Fruit fly (Drosophila melanogaster) whole organism, embryonic: ENCODE results near the gene GABPI.

Source experiments
- Abd-B ChIP-seq: fragments of 200-800 bp; sonication (Bioruptor generic); optimal IDR thresholded peaks from 2 replicates; lab custom pipeline; 2018; ENCODE audit warnings: missing biosample characterization, mild to moderate bottlenecking, missing genetic modification characterization, moderate library complexity
- CG11093 ChIP-seq: fragments of 200-800 bp; sonication (Bioruptor generic); IDR thresholded peaks from 3 replicates; pipeline ENCODE4 v1.3.6; 2022; ENCODE audit warnings: missing biosample characterization, missing genetic modification characterization
- CG12155 ChIP-seq: fragments of 200-800 bp; sonication (Bioruptor generic); optimal IDR thresholded peaks from 3 replicates; lab custom pipeline; 2016; ENCODE audit warnings: missing biosample characterization, missing genetic modification characterization
- CG13123 ChIP-seq: fragments of 200-800 bp; sonication (Bioruptor generic); optimal IDR thresholded peaks from 2 replicates; lab custom pipeline; 2016; ENCODE audit warnings: missing biosample characterization, missing genetic modification characterization
- CG13894 ChIP-seq: fragments of 200-800 bp; sonication (Bioruptor generic); optimal IDR thresholded peaks from 3 replicates; lab custom pipeline; 2018; ENCODE audit warnings: missing biosample characterization, mild to moderate bottlenecking, missing genetic modification characterization, moderate library complexity
- CG14710 ChIP-seq: fragments of 200-800 bp; sonication (Bioruptor generic); optimal IDR thresholded peaks from 3 replicates; lab custom pipeline; 2019; ENCODE audit warnings: missing biosample characterization, mild to moderate bottlenecking, missing genetic modification characterization, moderate library complexity
- CG14860 ChIP-seq: fragments of 200-800 bp; sonication (Bioruptor generic); IDR thresholded peaks from 3 replicates; pipeline ENCODE4 v1.3.6; 2022; ENCODE audit warnings: missing biosample characterization, missing genetic modification characterization; ENCODE audit not compliant: partially characterized antibody
- CG18599 ChIP-seq: fragments of 200-800 bp; sonication (Bioruptor generic); optimal IDR thresholded peaks from 3 replicates; lab custom pipeline; 2017; ENCODE audit warnings: missing biosample characterization, missing genetic modification characterization, mild to moderate bottlenecking, moderate library complexity, missing genetic modification reagents
- CG3407 ChIP-seq: fragments of 200-800 bp; sonication (Bioruptor generic); optimal IDR thresholded peaks from 2 replicates; lab custom pipeline; 2018; ENCODE audit warnings: missing biosample characterization, mild to moderate bottlenecking, missing genetic modification characterization
- CG34376 ChIP-seq: fragments of 200-800 bp; sonication (Bioruptor generic); optimal IDR thresholded peaks from 2 replicates; lab custom pipeline; 2018; ENCODE audit warnings: missing biosample characterization, mild to moderate bottlenecking, missing genetic modification characterization
- CG4617 ChIP-seq: fragments of 200-800 bp; sonication (Bioruptor generic); optimal IDR thresholded peaks from 3 replicates; lab custom pipeline; 2016; ENCODE audit warnings: missing biosample characterization, missing genetic modification characterization, borderline replicate concordance
- CG9727 ChIP-seq: fragments of 200-800 bp; sonication (Bioruptor generic); optimal IDR thresholded peaks from 3 replicates; lab custom pipeline; 2017; ENCODE audit warnings: missing biosample characterization, mild to moderate bottlenecking, missing genetic modification characterization
- CG9817 ChIP-seq: fragments of 200-800 bp; sonication (Bioruptor generic); optimal IDR thresholded peaks from 2 replicates; lab custom pipeline; 2018; ENCODE audit warnings: missing biosample characterization, mild to moderate bottlenecking, missing genetic modification characterization, moderate library complexity
- CG9932 ChIP-seq: fragments of 200-800 bp; sonication (Bioruptor generic); IDR thresholded peaks from 2 replicates; pipeline ENCODE4 v1.3.6; 2022; ENCODE audit warnings: missing biosample characterization, missing genetic modification characterization
- CrebB ChIP-seq: fragments of 200-800 bp; sonication (Bioruptor generic); optimal IDR thresholded peaks from 3 replicates; lab custom pipeline; 2018; ENCODE audit warnings: missing biosample characterization, mild to moderate bottlenecking, missing genetic modification characterization
- Deaf1 ChIP-seq: fragments of 200-800 bp; optimal IDR thresholded peaks from 3 replicates; lab custom pipeline; 2019; ENCODE audit warnings: missing biosample characterization, mild to moderate bottlenecking, missing genetic modification characterization, moderate library complexity
- Dp ChIP-seq: fragments of 200-800 bp; sonication (Bioruptor generic); optimal IDR thresholded peaks from 2 replicates; lab custom pipeline; 2018; ENCODE audit warnings: missing biosample characterization, mild to moderate bottlenecking, missing genetic modification characterization, moderate library complexity
- ERR ChIP-seq: fragments of 200-800 bp; sonication (Bioruptor generic); optimal IDR thresholded peaks from 2 replicates; lab custom pipeline; 2016; ENCODE audit warnings: missing biosample characterization, missing genetic modification characterization
- Fer1 ChIP-seq: fragments of 200-800 bp; sonication (Bioruptor generic); optimal IDR thresholded peaks from 2 replicates; lab custom pipeline; 2017; ENCODE audit warnings: missing biosample characterization, mild to moderate bottlenecking, missing genetic modification characterization
- HHEX ChIP-seq: fragments of 200-800 bp; sonication (Bioruptor generic); optimal IDR thresholded peaks from 3 replicates; lab custom pipeline; 2017; ENCODE audit warnings: missing biosample characterization, mild to moderate bottlenecking, missing genetic modification characterization, missing genetic modification reagents
- HLH54F ChIP-seq: fragments of 200-800 bp; sonication (Bioruptor generic); optimal IDR thresholded peaks from 3 replicates; lab custom pipeline; 2016; ENCODE audit warnings: missing biosample characterization, missing genetic modification characterization
- HmgZ ChIP-seq: fragments of 200-800 bp; sonication (Bioruptor generic); optimal IDR thresholded peaks from 2 replicates; lab custom pipeline; 2018; ENCODE audit warnings: missing biosample characterization, mild to moderate bottlenecking, missing genetic modification characterization
- Hmx ChIP-seq: fragments of 200-800 bp; sonication (Bioruptor generic); optimal IDR thresholded peaks from 2 replicates; lab custom pipeline; 2016; ENCODE audit warnings: missing biosample characterization, missing genetic modification characterization
- Hr51 ChIP-seq, 2 experiments: fragments of 200-800 bp; sonication (Bioruptor generic); optimal IDR thresholded peaks; 2 replicates in 1 of 2; 3 replicates in 1 of 2; lab custom pipeline; 2016 to 2018; ENCODE audit warnings: missing biosample characterization in 2 of 2, missing genetic modification characterization in 2 of 2, mild to moderate bottlenecking in 1 of 2, moderate library complexity in 1 of 2
- Max ChIP-seq: fragments of 200-800 bp; sonication (Bioruptor generic); optimal IDR thresholded peaks from 2 replicates; lab custom pipeline; 2016; ENCODE audit warnings: missing biosample characterization, mild to moderate bottlenecking, missing genetic modification characterization
- Nf-YA ChIP-seq: fragments of 200-800 bp; sonication (Bioruptor generic); IDR thresholded peaks from 2 replicates; pipeline ENCODE4 v1.3.6; 2022; ENCODE audit warnings: missing biosample characterization, missing genetic modification characterization
- Taf1 ChIP-seq: fragments of 200-800 bp; sonication (Bioruptor generic); IDR thresholded peaks from 2 replicates; pipeline ENCODE4 v1.3.6; 2022; ENCODE audit warnings: missing biosample characterization, missing genetic modification characterization
- Vsx1 ChIP-seq: fragments of 200-800 bp; sonication (Bioruptor generic); optimal IDR thresholded peaks from 2 replicates; lab custom pipeline; 2017; ENCODE audit warnings: missing biosample characterization, mild to moderate bottlenecking, missing genetic modification characterization, missing genetic modification reagents
- al ChIP-seq: fragments of 200-800 bp; sonication (Bioruptor generic); IDR thresholded peaks from 2 replicates; pipeline ENCODE4 v1.3.6; 2022; ENCODE audit warnings: missing biosample characterization, missing genetic modification characterization
- ase ChIP-seq: fragments of 200-800 bp; sonication (Bioruptor generic); IDR thresholded peaks from 3 replicates; pipeline ENCODE4 v1.3.6; 2022; ENCODE audit warnings: missing biosample characterization, missing genetic modification characterization
- bigmax ChIP-seq: fragments of 200-800 bp; sonication (Bioruptor generic); optimal IDR thresholded peaks from 2 replicates; lab custom pipeline; 2018; ENCODE audit warnings: missing biosample characterization, mild to moderate bottlenecking, missing genetic modification characterization
- bowl ChIP-seq: fragments of 200-800 bp; sonication (Bioruptor generic); IDR thresholded peaks from 2 replicates; pipeline ENCODE4 v1.3.6; 2022; ENCODE audit warnings: missing biosample characterization, missing genetic modification characterization
- bsh ChIP-seq, 2 experiments: fragments of 200-800 bp; sonication (Bioruptor generic); optimal IDR thresholded peaks; 2 replicates each; lab custom pipeline; 2017 to 2018; ENCODE audit warnings: mild to moderate bottlenecking in 2 of 2, missing biosample characterization in 2 of 2, missing genetic modification characterization in 2 of 2, moderate library complexity in 1 of 2
- caup ChIP-seq: fragments of 200-800 bp; sonication (Bioruptor generic); optimal IDR thresholded peaks from 3 replicates; lab custom pipeline; 2017; ENCODE audit warnings: missing biosample characterization, mild to moderate bottlenecking, missing genetic modification characterization, moderate library complexity; ENCODE audit not compliant: severe bottlenecking
- dimm ChIP-seq: fragments of 200-800 bp; sonication (Bioruptor generic); IDR thresholded peaks from 2 replicates; pipeline ENCODE4 v1.3.6; 2022; ENCODE audit warnings: missing biosample characterization, missing genetic modification characterization
- fd64A ChIP-seq: fragments of 200-800 bp; sonication (Bioruptor generic); optimal IDR thresholded peaks from 3 replicates; lab custom pipeline; 2018; ENCODE audit warnings: missing biosample characterization, mild to moderate bottlenecking, missing genetic modification characterization
- ftz-f1 ChIP-seq: fragments of 200-800 bp; sonication (Bioruptor generic); optimal IDR thresholded peaks from 2 replicates; lab custom pipeline; 2016; ENCODE audit warnings: missing biosample characterization, missing genetic modification characterization
- ind ChIP-seq: fragments of 200-800 bp; sonication (Bioruptor generic); optimal IDR thresholded peaks from 3 replicates; lab custom pipeline; 2016; ENCODE audit warnings: missing biosample characterization, missing genetic modification characterization
- jumu ChIP-seq: fragments of 200-800 bp; sonication (Bioruptor generic); optimal IDR thresholded peaks from 3 replicates; lab custom pipeline; 2016; ENCODE audit warnings: missing biosample characterization, missing genetic modification characterization
- klu ChIP-seq: fragments of 200-800 bp; sonication (Bioruptor generic); IDR thresholded peaks from 2 replicates; pipeline ENCODE4 v1.3.6; 2022; ENCODE audit warnings: missing biosample characterization, missing genetic modification characterization
- nau ChIP-seq: fragments of 200-800 bp; sonication (Bioruptor generic); optimal IDR thresholded peaks from 3 replicates; lab custom pipeline; 2017; ENCODE audit warnings: missing biosample characterization, mild to moderate bottlenecking, missing genetic modification characterization, missing genetic modification reagents
- nerfin-1 ChIP-seq: fragments of 200-800 bp; sonication (Bioruptor generic); optimal IDR thresholded peaks from 3 replicates; lab custom pipeline; 2019; ENCODE audit warnings: missing biosample characterization, mild to moderate bottlenecking, missing genetic modification characterization, moderate library complexity
- odd ChIP-seq: fragments of 200-800 bp; sonication (Bioruptor generic); optimal IDR thresholded peaks from 2 replicates; lab custom pipeline; 2017; ENCODE audit warnings: missing biosample characterization, mild to moderate bottlenecking, missing genetic modification characterization
- sc ChIP-seq, 3 experiments: fragments of >200 bp in 2 of 3; fragments of 200-800 bp in 1 of 3; sonication (Bioruptor generic) in 1 of 3; optimal IDR thresholded peaks; 2 replicates in 2 of 3; 3 replicates in 1 of 3; lab custom pipeline; 2017; ENCODE audit warnings: mild to moderate bottlenecking in 1 of 3, missing biosample characterization in 1 of 3, missing genetic modification characterization in 1 of 3, missing genetic modification reagents in 1 of 3
- sd ChIP-seq: fragments of 200-800 bp; sonication (Bioruptor generic); optimal IDR thresholded peaks from 3 replicates; lab custom pipeline; 2018; ENCODE audit warnings: missing biosample characterization, mild to moderate bottlenecking, missing genetic modification characterization, moderate library complexity
- trh ChIP-seq: fragments of 200-800 bp; sonication (Bioruptor generic); optimal IDR thresholded peaks from 2 replicates; lab custom pipeline; 2016; ENCODE audit warnings: missing biosample characterization, missing genetic modification characterization
- vnd ChIP-seq: fragments of 200-800 bp; sonication (Bioruptor generic); IDR thresholded peaks from 3 replicates; pipeline ENCODE4 v1.3.6; 2022; ENCODE audit warnings: missing biosample characterization, missing genetic modification characterization; ENCODE audit not compliant: partially characterized antibody
- zf30C ChIP-seq: fragments of 200-800 bp; sonication (Bioruptor generic); optimal IDR thresholded peaks from 3 replicates; lab custom pipeline; 2018; ENCODE audit warnings: missing biosample characterization, mild to moderate bottlenecking, missing genetic modification characterization

GABPI gene

DNA sequence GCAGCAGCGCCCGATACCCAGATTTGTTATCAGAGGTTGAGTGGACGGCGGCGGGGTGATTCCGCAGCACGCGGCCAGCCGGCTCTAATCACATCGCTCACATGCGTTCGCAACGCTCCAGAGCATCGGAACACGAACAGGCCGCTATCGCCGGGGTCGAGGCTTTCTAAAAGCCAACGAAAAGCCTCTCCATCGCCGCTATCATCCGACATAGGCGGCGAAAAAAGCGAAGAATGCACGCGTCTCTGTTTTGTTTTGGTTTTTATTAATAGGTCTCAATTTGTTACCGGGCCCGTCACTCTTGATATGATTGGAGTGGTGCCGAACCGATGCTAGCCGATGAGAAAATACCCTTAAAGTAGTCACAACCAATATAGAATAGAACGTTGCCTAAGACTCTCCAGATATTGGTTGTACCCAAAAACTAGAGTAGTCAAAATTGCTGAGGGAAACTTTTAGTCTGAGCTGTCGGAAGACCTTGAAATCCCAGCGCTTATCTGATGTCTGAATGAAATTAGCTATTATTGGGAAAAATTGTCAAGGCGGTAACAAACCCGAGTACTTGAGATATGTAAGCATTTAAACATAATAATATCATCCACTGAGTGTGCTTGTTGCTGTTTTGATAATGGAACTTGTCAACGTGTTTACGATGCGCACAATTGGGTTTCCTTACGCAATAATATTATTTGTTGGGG lies 11.7 kb downstream of the GABPI start, which contains the start of gene CG17261 (continued):
- no peak for TF ChIP-seq CG14860 (GFP tag; lab: Robert Waterston, UW)
- TF ChIP-seq CG14710, result no peak
- peak; percentile 55 for TF ChIP-seq CG9727 (GFP tag; lab: Kevin White, UChicago)
- TF ChIP-seq Abd-B (GFP tag; lab: Kevin White, UChicago), result no peak
- peak; percentile 53 for TF ChIP-seq HmgZ (tag; lab: Kevin White, UChicago)
- TF ChIP-seq Hr51 (GFP tag; optimal IDR thresholded peaks at IDR 0.05; lab: Kevin White, UChicago), result peak; percentile 21 to 35
- peak; percentile 27 for TF ChIP-seq CG12155 (GFP tag; lab: Kevin White, UChicago)
- TF ChIP-seq ind (GFP tag; lab: Kevin White, UChicago), result peak; percentile 42
- TF ChIP-seq zf30C (GFP tag; lab: Kevin White, UChicago), result no peak
- TF ChIP-seq HLH54F (GFP tag; lab: Kevin White, UChicago), result peak; percentile 37
- TF ChIP-seq Max, result no peak
- 0 out of 3 replicates have a peak, but pooled peaks have one; percentile 47 for TF ChIP-seq vnd (GFP tag; lab: Robert Waterston, UW)
- TF ChIP-seq CG13894 (tag; lab: Kevin White, UChicago), result peak; percentile 16
- TF ChIP-seq Fer1 (GFP tag; lab: Kevin White, UChicago), result peak; percentile 68
- TF ChIP-seq CrebB, result no peak
- no peak for TF ChIP-seq trh
- TF ChIP-seq sc (optimal IDR thresholded peaks at IDR 0.05; lab: Kevin White, UChicago), result no peak
- TF ChIP-seq sc (GFP tag; optimal IDR thresholded peaks at IDR 0.05; lab: Kevin White, UChicago), result no peak
- no peak for TF ChIP-seq Dp (GFP tag; lab: Kevin White, UChicago)
- no peak for TF ChIP-seq nerfin-1 (tag; lab: Kevin White, UChicago)
- TF ChIP-seq bsh (GFP tag; optimal IDR thresholded peaks at IDR 0.05; lab: Kevin White, UChicago), result no peak
- peak; percentile 73 for TF ChIP-seq Vsx1 (GFP tag; lab: Kevin White, UChicago)
- peak; percentile 70 for TF ChIP-seq Deaf1 (tag; lab: Kevin White, UChicago)
- TF ChIP-seq jumu, result peak; percentile 21
- peak; percentile 33 for TF ChIP-seq CG9817 (tag; lab: Kevin White, UChicago)
- TF ChIP-seq caup, result peak; percentile 69
- no peak for TF ChIP-seq CG3407
- TF ChIP-seq odd, result no peak
- TF ChIP-seq CG34376 (GFP tag; lab: Kevin White, UChicago), result peak; percentile 99
- peak; percentile 88 for TF ChIP-seq sd (tag; lab: Kevin White, UChicago)
- TF ChIP-seq CG4617 (GFP tag; lab: Kevin White, UChicago), result no peak
- no peak for TF ChIP-seq Hmx (GFP tag; lab: Kevin White, UChicago)
- peak; percentile 87 for TF ChIP-seq ftz-f1
- TF ChIP-seq al (GFP tag; lab: Robert Waterston, UW), result 0 out of 2 replicates have a peak, but pooled peaks have one; percentile 21
- no peak for TF ChIP-seq ase
- TF ChIP-seq CG18599, result peak; percentile 84
- TF ChIP-seq CG11093 (GFP tag; lab: Robert Waterston, UW), result no peak
- no peak for TF ChIP-seq klu (GFP tag; lab: Robert Waterston, UW)
- TF ChIP-seq Nf-YA (GFP tag; lab: Robert Waterston, UW), result no peak
- peak; percentile 49 for TF ChIP-seq ERR
- 0 out of 2 replicates have a peak, but pooled peaks have one; percentile 15 for TF ChIP-seq bowl (GFP tag; lab: Robert Waterston, UW)
- no peak for TF ChIP-seq bigmax (GFP tag; lab: Kevin White, UChicago)
- TF ChIP-seq CG9932 (GFP tag; lab: Robert Waterston, UW), result peak; percentile 63
- TF ChIP-seq CG13123, result no peak
- no peak for TF ChIP-seq nau (GFP tag; lab: Kevin White, UChicago)
- no peak for TF ChIP-seq Taf1 (GFP tag; lab: Robert Waterston, UW)
- peak; percentile 15 for TF ChIP-seq HHEX
- TF ChIP-seq fd64A, result no peak
- no peak for TF ChIP-seq dimm (GFP tag; lab: Robert Waterston, UW)
